Fruit fly (Drosophila melanogaster) whole organism, embryonic: ENCODE results near the gene ry.

Source experiments
- CG10274 ChIP-seq: fragments of 200-800 bp; sonication (Bioruptor generic); optimal IDR thresholded peaks from 3 replicates; lab custom pipeline; 2017; ENCODE audit warnings: missing biosample characterization, mild to moderate bottlenecking, missing genetic modification characterization
- CG10959 ChIP-seq: fragments of 200-800 bp; sonication (Bioruptor generic); IDR thresholded peaks from 2 replicates; pipeline ENCODE4 v1.3.6; 2022; ENCODE audit warnings: missing biosample characterization, missing genetic modification characterization
- CG13287 ChIP-seq: fragments of 200-800 bp; sonication (Bioruptor generic); IDR thresholded peaks from 2 replicates; pipeline ENCODE4 v1.3.6; 2022; ENCODE audit warnings: missing biosample characterization, missing genetic modification characterization; ENCODE audit not compliant: partially characterized antibody
- CG13296 ChIP-seq: fragments of 200-800 bp; sonication (Bioruptor generic); optimal IDR thresholded peaks from 3 replicates; lab custom pipeline; 2018; ENCODE audit warnings: missing biosample characterization, mild to moderate bottlenecking, missing genetic modification characterization
- CG13775 ChIP-seq: fragments of 200-800 bp; sonication (Bioruptor generic); optimal IDR thresholded peaks from 3 replicates; lab custom pipeline; 2017; ENCODE audit warnings: missing biosample characterization, mild to moderate bottlenecking, missing genetic modification characterization
- CG15696 ChIP-seq: fragments of 200-800 bp; sonication (Bioruptor generic); optimal IDR thresholded peaks from 2 replicates; lab custom pipeline; 2019; ENCODE audit warnings: missing biosample characterization, mild to moderate bottlenecking, missing genetic modification characterization, moderate library complexity
- CG16779 ChIP-seq: fragments of 200-800 bp; sonication (Bioruptor generic); IDR thresholded peaks from 2 replicates; pipeline ENCODE4 v1.3.6; 2022; ENCODE audit warnings: missing biosample characterization, missing genetic modification characterization
- CG17361 ChIP-seq: fragments of 200-800 bp; sonication (Bioruptor generic); IDR thresholded peaks from 3 replicates; pipeline ENCODE4 v1.3.6; 2022; ENCODE audit warnings: missing biosample characterization, missing genetic modification characterization
- CG2199 ChIP-seq: fragments of 200-800 bp; sonication (Bioruptor generic); IDR thresholded peaks from 3 replicates; pipeline ENCODE4 v1.3.6; 2022; ENCODE audit warnings: missing biosample characterization, missing genetic modification characterization
- CG2889 ChIP-seq: fragments of 200-800 bp; sonication (Bioruptor generic); IDR thresholded peaks from 3 replicates; pipeline ENCODE4 v1.3.6; 2022; ENCODE audit warnings: missing biosample characterization, missing genetic modification characterization
- CG3847 ChIP-seq: fragments of 200-800 bp; sonication (Bioruptor generic); IDR thresholded peaks from 2 replicates; pipeline ENCODE4 v1.3.6; 2022; ENCODE audit warnings: missing biosample characterization, missing genetic modification characterization
- CG42726 ChIP-seq: fragments of 200-800 bp; sonication (Bioruptor generic); IDR thresholded peaks from 2 replicates; pipeline ENCODE4 v1.3.6; 2022; ENCODE audit warnings: missing biosample characterization, missing genetic modification characterization; ENCODE audit not compliant: partially characterized antibody
- CG5245 ChIP-seq: fragments of 200-800 bp; sonication (Bioruptor generic); optimal IDR thresholded peaks from 3 replicates; lab custom pipeline; 2016; ENCODE audit warnings: missing biosample characterization, missing genetic modification characterization
- CG5953 ChIP-seq: fragments of 200-800 bp; sonication (Bioruptor generic); IDR thresholded peaks from 2 replicates; pipeline ENCODE4 v1.3.6; 2022; ENCODE audit warnings: missing biosample characterization, missing genetic modification characterization
- CG6272 ChIP-seq: fragments of 200-800 bp; sonication (Bioruptor generic); IDR thresholded peaks from 2 replicates; pipeline ENCODE4 v1.3.6; 2022; ENCODE audit warnings: missing biosample characterization, missing genetic modification characterization
- CG6854 ChIP-seq: fragments of 200-800 bp; sonication (Bioruptor generic); optimal IDR thresholded peaks from 3 replicates; lab custom pipeline; 2017; ENCODE audit warnings: missing biosample characterization, mild to moderate bottlenecking, missing genetic modification characterization
- CG7372 ChIP-seq: fragments of 200-800 bp; sonication (Bioruptor generic); IDR thresholded peaks from 2 replicates; pipeline ENCODE4 v1.3.6; 2022; ENCODE audit warnings: missing biosample characterization, missing genetic modification characterization
- CG8944 ChIP-seq: fragments of 200-800 bp; sonication (Bioruptor generic); optimal IDR thresholded peaks from 3 replicates; lab custom pipeline; 2016; ENCODE audit warnings: missing biosample characterization, missing genetic modification characterization
- Dip2 ChIP-seq: fragments of 200-800 bp; sonication (Bioruptor generic); IDR thresholded peaks from 2 replicates; pipeline ENCODE4 v1.3.6; 2022; ENCODE audit warnings: missing biosample characterization, missing genetic modification characterization
- H15 ChIP-seq: fragments of 200-800 bp; sonication (Bioruptor generic); IDR thresholded peaks from 3 replicates; pipeline ENCODE4 v1.3.6; 2022; ENCODE audit warnings: missing biosample characterization, missing genetic modification characterization
- Med ChIP-seq: fragments of 200-800 bp; sonication (Bioruptor generic); peaks from one replicate; lab custom pipeline; 2016; ENCODE audit warnings: missing biosample characterization, missing genetic modification characterization, mild to moderate bottlenecking, inconsistent platforms, moderate library complexity
- Oli ChIP-seq: fragments of 200-800 bp; sonication (Bioruptor generic); optimal IDR thresholded peaks from 2 replicates; lab custom pipeline; 2018; ENCODE audit warnings: missing biosample characterization, mild to moderate bottlenecking, missing genetic modification characterization, moderate library complexity
- Side ChIP-seq: fragments of 200-800 bp; sonication (Bioruptor generic); optimal IDR thresholded peaks from 2 replicates; lab custom pipeline; 2016; ENCODE audit warnings: missing biosample characterization, missing genetic modification characterization
- Taf1 ChIP-seq: fragments of 200-800 bp; sonication (Bioruptor generic); IDR thresholded peaks from 2 replicates; pipeline ENCODE4 v1.3.6; 2022; ENCODE audit warnings: missing biosample characterization, missing genetic modification characterization
- Trl ChIP-seq, 3 experiments: fragments of >200 bp in 2 of 3; fragments of 200-800 bp in 1 of 3; sonication (Bioruptor generic) in 1 of 3; optimal IDR thresholded peaks; 2 replicates in 1 of 3; 3 replicates in 2 of 3; lab custom pipeline; 2016 to 2017; ENCODE audit warnings: missing biosample characterization in 1 of 3, missing genetic modification characterization in 1 of 3
- cg ChIP-seq: fragments of 200-800 bp; sonication (Bioruptor generic); optimal IDR thresholded peaks from 3 replicates; lab custom pipeline; 2019; ENCODE audit warnings: missing biosample characterization, mild to moderate bottlenecking, missing genetic modification characterization, moderate library complexity
- corto ChIP-seq: fragments of 200-800 bp; sonication (Bioruptor generic); optimal IDR thresholded peaks from 2 replicates; lab custom pipeline; 2016; ENCODE audit warnings: missing biosample characterization, mild to moderate bottlenecking, missing genetic modification characterization, moderate library complexity
- dmrt99B ChIP-seq: fragments of 200-800 bp; sonication (Bioruptor generic); optimal IDR thresholded peaks from 2 replicates; lab custom pipeline; 2018; ENCODE audit warnings: missing biosample characterization, mild to moderate bottlenecking, missing genetic modification characterization, moderate library complexity
- dysf ChIP-seq: fragments of 200-800 bp; sonication (Bioruptor generic); IDR thresholded peaks from 3 replicates; pipeline ENCODE4 v1.3.6; 2022; ENCODE audit warnings: missing biosample characterization, missing genetic modification characterization
- eve ChIP-seq, 2 experiments: fragments of >200 bp; optimal IDR thresholded peaks; 2 replicates each; lab custom pipeline; 2017; ENCODE audit warnings: missing biosample characterization in 2 of 2, missing genetic modification characterization in 2 of 2
- exex ChIP-seq: fragments of 200-800 bp; sonication (Bioruptor generic); optimal IDR thresholded peaks from 4 replicates; lab custom pipeline; 2018; ENCODE audit warnings: missing biosample characterization, mild to moderate bottlenecking, missing genetic modification characterization, moderate library complexity
- gcm2 ChIP-seq: fragments of 200-800 bp; sonication (Bioruptor generic); optimal IDR thresholded peaks from 2 replicates; lab custom pipeline; 2016; ENCODE audit warnings: missing biosample characterization, missing genetic modification characterization
- insv ChIP-seq, 2 experiments: fragments of 200-800 bp; sonication (Bioruptor generic); optimal IDR thresholded peaks; 3 replicates each; lab custom pipeline; 2016 to 2018; ENCODE audit warnings: missing biosample characterization in 2 of 2, missing genetic modification characterization in 2 of 2
- jigr1 ChIP-seq: fragments of 200-800 bp; sonication (Bioruptor generic); IDR thresholded peaks from 3 replicates; pipeline ENCODE4 v1.3.6; 2022; ENCODE audit warnings: missing biosample characterization, missing genetic modification characterization
- kni ChIP-seq: fragments of 200-800 bp; sonication (Bioruptor generic); optimal IDR thresholded peaks from 3 replicates; lab custom pipeline; 2017; ENCODE audit warnings: mild to moderate bottlenecking, missing biosample characterization, missing genetic modification reagents, missing genetic modification characterization
- sd ChIP-seq: fragments of 200-800 bp; sonication (Bioruptor generic); optimal IDR thresholded peaks from 3 replicates; lab custom pipeline; 2018; ENCODE audit warnings: missing biosample characterization, mild to moderate bottlenecking, missing genetic modification characterization, moderate library complexity
- sens-2 ChIP-seq: fragments of 200-800 bp; sonication (Bioruptor generic); IDR thresholded peaks from 2 replicates; pipeline ENCODE4 v1.3.6; 2022; ENCODE audit warnings: missing biosample characterization, missing genetic modification characterization
- seq ChIP-seq: fragments of 200-800 bp; sonication (Bioruptor generic); IDR thresholded peaks from 2 replicates; pipeline ENCODE4 v1.3.6; 2022; ENCODE audit warnings: missing biosample characterization, missing genetic modification characterization
- sisA ChIP-seq: fragments of 200-800 bp; sonication (Bioruptor generic); IDR thresholded peaks from 2 replicates; pipeline ENCODE4 v1.3.6; 2022; ENCODE audit warnings: missing biosample characterization, missing genetic modification characterization
- slbo ChIP-seq: fragments of 200-800 bp; sonication (Bioruptor generic); IDR thresholded peaks from 2 replicates; pipeline ENCODE4 v1.3.6; 2022; ENCODE audit warnings: missing biosample characterization, missing genetic modification characterization
- unc-4 ChIP-seq: fragments of 200-800 bp; sonication (Bioruptor generic); IDR thresholded peaks from 2 replicates; pipeline ENCODE4 v1.3.6; 2022; ENCODE audit warnings: missing biosample characterization, missing genetic modification characterization; ENCODE audit not compliant: partially characterized antibody
- usp ChIP-seq: fragments of >200 bp; optimal IDR thresholded peaks from 2 replicates; lab custom pipeline; 2017; ENCODE audit warnings: missing biosample characterization, missing genetic modification characterization

ry gene

DNA sequence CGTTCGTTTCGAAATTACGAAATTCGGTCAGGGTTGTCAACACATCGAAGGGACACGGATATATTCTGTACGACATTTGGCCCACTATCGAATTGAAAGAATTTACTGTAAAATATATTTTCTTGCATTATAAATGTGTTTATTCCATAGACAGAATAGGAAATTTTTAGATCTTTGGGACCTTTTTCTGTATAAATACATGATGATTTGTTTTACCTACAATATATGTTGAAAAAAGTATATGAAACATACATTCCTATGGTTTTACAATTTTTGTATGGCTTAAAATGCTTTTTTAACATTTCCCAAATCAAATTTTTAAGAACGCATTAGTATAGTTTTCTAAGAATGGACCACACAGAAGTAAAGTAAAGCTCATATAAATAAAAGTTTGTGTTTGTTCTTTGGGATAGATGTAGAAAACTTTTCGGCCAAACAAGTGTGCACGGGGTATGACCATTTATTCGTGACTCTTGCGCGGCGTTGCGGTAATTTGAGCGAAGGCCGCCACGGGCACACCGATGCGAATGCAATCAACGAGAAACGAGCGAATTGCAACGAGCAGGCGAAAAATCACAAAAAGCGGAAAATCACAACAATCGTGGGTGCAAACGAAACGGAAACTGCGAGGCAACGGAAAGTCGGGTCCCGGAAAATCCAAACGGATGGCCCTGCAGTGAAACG, 34.6 kb upstream of the ry start, which contains the start of the genes CG17327, CG44194 and CG7518 (continued):
- TF ChIP-seq eve (GFP tag; optimal IDR thresholded peaks at IDR 0.05; lab: Kevin White, UChicago) (no peak), exex (tag; lab: Kevin White, UChicago) (no peak), CG13775 (GFP tag; lab: Kevin White, UChicago) (peak; percentile 50), gcm2 (GFP tag; lab: Kevin White, UChicago) (no peak), CG2199 (GFP tag; lab: Robert Waterston, UW) (no peak), Taf1 (GFP tag; lab: Robert Waterston, UW) (no peak), dysf (GFP tag; lab: Robert Waterston, UW) (no peak), CG8944 (GFP tag; lab: Kevin White, UChicago) (no peak), CG2889 (GFP tag; lab: Robert Waterston, UW) (no peak), CG10274 (no peak), CG3847 (peak; percentile 24; the same call in 1 of the 2 replicates), CG10959 (GFP tag; lab: Robert Waterston, UW) (no peak), H15 (GFP tag; lab: Robert Waterston, UW) (no peak), CG6854 (GFP tag; lab: Kevin White, UChicago) (no peak), Trl (optimal IDR thresholded peaks at IDR 0.05; lab: Kevin White, UChicago) (no peak), Trl (GFP tag; optimal IDR thresholded peaks at IDR 0.05; lab: Kevin White, UChicago) (no peak), CG7372 (GFP tag; lab: Robert Waterston, UW) (no peak), dmrt99B (no peak), insv (GFP tag; optimal IDR thresholded peaks at IDR 0.05; lab: Kevin White, UChicago) (no peak), CG42726 (GFP tag; lab: Robert Waterston, UW) (peak; percentile 51; the same call in 1 of the 2 replicates), CG5953 (GFP tag; lab: Robert Waterston, UW) (no peak), jigr1 (GFP tag; lab: Robert Waterston, UW) (no peak), cg (GFP tag; lab: Kevin White, UChicago) (no peak), CG5245 (GFP tag; lab: Kevin White, UChicago) (no peak), Dip2 (no peak), sisA (GFP tag; lab: Robert Waterston, UW) (no peak), seq (GFP tag; lab: Robert Waterston, UW) (no peak), usp (GFP tag; lab: Kevin White, UChicago) (no peak), CG13296 (GFP tag; lab: Kevin White, UChicago) (no peak), sd (tag; lab: Kevin White, UChicago) (no peak), Side (GFP tag; lab: Kevin White, UChicago) (no peak), CG6272 (GFP tag; lab: Robert Waterston, UW) (no peak; the same call in 1 of the 2 replicates), slbo (GFP tag; lab: Robert Waterston, UW) (peak; percentile 56), CG16779 (GFP tag; lab: Robert Waterston, UW) (no peak), CG13287 (GFP tag; lab: Robert Waterston, UW) (peak; percentile 32), Med (GFP tag; lab: Kevin White, UChicago) (peak; percentile 65), kni (GFP tag; lab: Kevin White, UChicago) (no peak), unc-4 (GFP tag; lab: Robert Waterston, UW) (peak; percentile 37), corto (GFP tag; lab: Kevin White, UChicago) (no peak), Oli (tag; lab: Kevin White, UChicago) (no peak), CG15696 (tag; lab: Kevin White, UChicago) (no peak), sens-2 (GFP tag; lab: Robert Waterston, UW) (peak; percentile 34; the same call in 1 of the 2 replicates), CG17361 (GFP tag; lab: Robert Waterston, UW) (no peak)
